Fruit fly (Drosophila melanogaster) whole organism, adult: Measurements from ENCODE around the gene spdo.

Experiments used
- CG11617 ChIP-seq: fragments of 200-800 bp; sonication (Bioruptor generic); optimal IDR thresholded peaks from 2 replicates; lab custom pipeline; 2017; ENCODE audit warnings: mild to moderate bottlenecking, missing biosample characterization, missing genetic modification reagents, missing genetic modification characterization
- CG12768 ChIP-seq: fragments of 200-800 bp; sonication (Bioruptor generic); optimal IDR thresholded peaks from 2 replicates; lab custom pipeline; 2017; ENCODE audit warnings: missing biosample characterization, missing genetic modification characterization, mild to moderate bottlenecking, moderate library complexity, missing genetic modification reagents
- CG14711 ChIP-seq: fragments of 200-800 bp; sonication (Bioruptor generic); optimal IDR thresholded peaks from 2 replicates; lab custom pipeline; 2018; ENCODE audit warnings: missing biosample characterization, mild to moderate bottlenecking, missing genetic modification characterization, moderate library complexity
- CG1620 ChIP-seq: fragments of 200-800 bp; sonication (Bioruptor generic); optimal IDR thresholded peaks from 2 replicates; lab custom pipeline; 2016; ENCODE audit warnings: missing biosample characterization, missing genetic modification characterization
- CG7045 ChIP-seq: fragments of 200-800 bp; sonication (Bioruptor generic); optimal IDR thresholded peaks from 2 replicates; lab custom pipeline; 2017; ENCODE audit warnings: missing biosample characterization, mild to moderate bottlenecking, missing genetic modification characterization
- CG7101 ChIP-seq: fragments of 200-800 bp; sonication (Bioruptor generic); optimal IDR thresholded peaks from 2 replicates; lab custom pipeline; 2018; ENCODE audit warnings: missing biosample characterization, mild to moderate bottlenecking, missing genetic modification characterization, moderate library complexity
- Hr96 ChIP-seq: fragments of 200-800 bp; sonication (Bioruptor generic); optimal IDR thresholded peaks from 2 replicates; lab custom pipeline; 2016; ENCODE audit warnings: missing biosample characterization, missing genetic modification characterization
- Mnt ChIP-seq: fragments of 200-800 bp; sonication (Bioruptor generic); optimal IDR thresholded peaks from 2 replicates; lab custom pipeline; 2016; ENCODE audit warnings: missing biosample characterization, mild to moderate bottlenecking, missing genetic modification characterization
- bab1 ChIP-seq: fragments of 200-800 bp; sonication (Bioruptor generic); optimal IDR thresholded peaks from 3 replicates; lab custom pipeline; 2019; ENCODE audit warnings: missing biosample characterization, mild to moderate bottlenecking, missing genetic modification characterization, moderate library complexity
- cnc ChIP-seq, 2 experiments: fragments of >200 bp; optimal IDR thresholded peaks; 2 replicates each; lab custom pipeline; 2017
- ovo ChIP-seq: fragments of 200-800 bp; sonication (Bioruptor generic); optimal IDR thresholded peaks from 2 replicates; lab custom pipeline; 2016; ENCODE audit warnings: missing biosample characterization, missing genetic modification characterization
- pad ChIP-seq: fragments of 200-800 bp; sonication (Bioruptor generic); optimal IDR thresholded peaks from 3 replicates; lab custom pipeline; 2017; ENCODE audit warnings: missing biosample characterization, missing genetic modification characterization, mild to moderate bottlenecking, moderate library complexity, missing genetic modification reagents
- tj ChIP-seq: fragments of 200-800 bp; sonication (Bioruptor generic); optimal IDR thresholded peaks from 3 replicates; lab custom pipeline; 2017; ENCODE audit warnings: missing biosample characterization, mild to moderate bottlenecking, missing genetic modification characterization, moderate library complexity
- toe ChIP-seq: fragments of 200-800 bp; sonication (Bioruptor generic); optimal IDR thresholded peaks from 2 replicates; lab custom pipeline; 2016; ENCODE audit warnings: missing biosample characterization, missing genetic modification characterization

- TF ChIP-seq CG12768 (no peak), CG14711 (no peak), CG7045 (GFP tag; lab: Kevin White, UChicago) (no peak), cnc (optimal IDR thresholded peaks at IDR 0.05; lab: Kevin White, UChicago) (no peak), Mnt (GFP tag; lab: Kevin White, UChicago) (no peak), ovo (GFP tag; lab: Kevin White, UChicago) (no peak), bab1 (GFP tag; lab: Kevin White, UChicago) (no peak), CG11617 (no peak), tj (GFP tag; lab: Kevin White, UChicago) (no peak), pad (GFP tag; lab: Kevin White, UChicago) (no peak), toe (GFP tag; lab: Kevin White, UChicago) (no peak), Hr96 (GFP tag; lab: Kevin White, UChicago) (no peak), CG1620 (GFP tag; lab: Kevin White, UChicago) (no peak), CG7101 (tag; lab: Kevin White, UChicago) (no peak)
Observed at dm6 chr3R:30514255-30514827, 37.9 kb downstream of the spdo start, which contains the start of the genes CG31524 and CG9698.
